Worm (Caenorhabditis elegans) whole organism, dauer: ENCODE data around the gene ipla-2.

ENCODE experiments used
- unc-62 ChIP-seq: sonication (generic microtip); optimal IDR thresholded peaks from 2 replicates; lab custom pipeline; 2017; ENCODE audit warnings: missing biosample characterization, missing genetic modification reagents, missing genetic modification characterization

Gene ipla-2

DNA sequence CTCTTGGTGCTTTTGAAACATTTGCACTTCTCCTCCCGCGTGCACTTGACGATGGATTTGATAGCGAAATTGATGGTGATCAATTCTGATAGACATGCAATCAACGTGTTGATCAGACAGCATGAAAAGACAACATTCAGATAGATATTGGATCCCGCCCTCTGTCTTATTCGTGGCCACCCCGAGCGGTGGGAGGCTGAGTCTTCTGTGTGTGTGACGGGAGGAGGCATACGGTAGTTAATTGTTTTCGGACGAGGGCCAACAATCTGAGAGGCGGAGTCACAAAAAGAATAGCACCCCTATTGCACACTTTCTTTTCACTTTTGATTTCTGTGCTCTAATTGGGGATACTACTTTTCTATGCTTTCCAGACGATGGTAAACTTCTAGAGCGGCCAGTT lies 8.1 kb upstream of the ipla-2 start:
- TF ChIP-seq unc-62 (GFP tag; lab: Kevin White, UChicago), result no peak

DNA sequence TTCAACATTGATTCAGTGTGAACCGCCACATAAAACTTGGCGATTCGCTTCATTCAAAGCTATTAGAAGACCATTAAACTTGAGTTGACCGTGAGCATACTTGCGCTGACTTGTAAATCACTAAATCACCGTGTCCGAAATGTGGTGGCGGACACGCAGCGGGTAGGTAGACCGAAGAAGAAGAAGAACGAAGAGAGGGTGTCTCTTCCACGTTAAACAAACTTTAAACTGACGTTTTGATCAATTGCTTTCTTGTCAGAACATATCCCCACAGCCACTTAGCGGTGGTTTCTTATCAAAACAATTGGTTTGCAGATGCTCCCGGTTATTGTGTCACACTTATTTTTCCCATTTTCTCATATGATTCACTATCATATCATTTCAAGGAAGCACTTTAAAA lies 5.7 kb upstream of the ipla-2 start:
- TF ChIP-seq unc-62 (GFP tag; lab: Kevin White, UChicago), result no peak

DNA sequence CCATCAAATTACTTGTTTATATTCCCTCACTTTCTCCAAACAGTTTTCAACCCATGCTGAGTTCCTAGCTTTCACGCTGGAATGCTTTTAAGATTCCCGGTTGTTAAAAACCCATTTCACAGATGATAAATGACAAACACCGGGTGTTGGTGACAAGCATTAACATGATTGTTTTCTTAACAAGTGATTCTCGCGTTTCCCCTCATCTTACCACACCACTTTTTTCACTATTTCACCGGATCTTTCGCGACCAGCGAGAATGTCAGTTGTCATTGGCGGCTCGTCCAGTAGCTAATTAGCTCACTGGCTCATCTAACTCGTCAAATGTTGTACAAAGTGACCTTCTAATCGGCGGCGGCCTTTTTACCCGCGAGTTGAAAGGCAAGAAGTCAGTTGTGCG lies 4.3 kb upstream of the ipla-2 start:
- TF ChIP-seq unc-62 (GFP tag; lab: Kevin White, UChicago), result no peak

DNA sequence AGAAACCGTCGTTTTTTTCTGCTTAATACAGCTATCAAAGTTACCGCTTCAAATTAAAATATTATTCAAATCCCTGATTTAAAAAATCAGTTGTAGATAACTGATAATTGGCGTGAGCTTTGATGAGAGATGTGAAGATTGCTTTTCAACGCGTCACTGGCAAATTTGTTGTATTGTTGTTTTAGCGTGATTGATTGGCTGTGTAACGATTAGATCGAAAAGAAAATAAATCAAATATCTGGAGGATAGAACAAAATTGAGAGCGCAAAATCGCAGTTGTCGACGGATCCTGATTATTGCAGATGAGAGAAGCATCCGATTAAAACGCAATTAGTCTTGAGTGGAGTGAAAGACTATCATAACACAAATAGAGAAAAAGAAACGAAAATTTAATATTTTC lies 3.0 kb upstream of the ipla-2 start:
- TF ChIP-seq unc-62 (GFP tag; lab: Kevin White, UChicago), result no peak

DNA sequence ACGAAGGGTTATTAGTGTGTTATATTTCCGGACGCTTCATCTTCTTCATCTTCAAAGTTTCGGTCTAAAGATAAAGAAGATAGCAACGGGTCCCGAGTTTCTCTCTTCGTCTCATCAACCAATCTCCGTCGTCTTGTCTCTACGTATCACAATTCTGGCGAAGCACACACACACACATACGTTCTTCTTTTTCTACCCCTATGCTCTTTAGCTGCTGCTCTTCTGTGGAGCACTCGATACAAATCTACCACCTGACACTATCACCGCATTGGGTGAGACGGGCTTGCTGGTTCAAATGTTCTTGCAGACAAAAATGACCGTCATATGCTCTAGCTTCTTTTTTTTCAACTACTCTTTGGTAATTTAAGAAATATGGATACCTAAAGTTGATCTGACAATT lies 5.5 kb downstream of the ipla-2 start:
- TF ChIP-seq unc-62 (GFP tag; lab: Kevin White, UChicago), result no peak

DNA sequence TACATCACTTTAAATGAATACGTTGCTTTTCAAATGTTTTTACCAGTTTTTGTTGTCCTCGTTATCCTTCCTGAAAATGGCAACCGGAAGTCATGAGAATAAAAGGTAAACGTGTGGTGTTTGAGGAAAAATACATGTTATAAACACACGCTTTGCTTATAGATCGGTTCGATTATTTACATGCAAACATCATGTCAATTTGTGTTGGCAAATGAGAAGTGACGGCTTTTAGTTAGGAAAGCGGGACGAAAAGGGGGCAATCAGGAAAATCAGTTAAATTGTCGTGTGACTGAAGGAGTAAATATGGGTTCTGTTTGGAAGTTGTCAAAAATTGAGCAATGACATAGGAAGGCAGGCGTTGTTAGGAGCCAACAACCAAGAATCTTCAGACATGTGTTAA lies 6.6 kb downstream of the ipla-2 start, which contains the start of gene rrc-1:
Gene rrc-1 (minus strand): TSS at position 74 of the 400 bp plus-strand sequence.
- TF ChIP-seq unc-62 (GFP tag; lab: Kevin White, UChicago), result no peak

DNA sequence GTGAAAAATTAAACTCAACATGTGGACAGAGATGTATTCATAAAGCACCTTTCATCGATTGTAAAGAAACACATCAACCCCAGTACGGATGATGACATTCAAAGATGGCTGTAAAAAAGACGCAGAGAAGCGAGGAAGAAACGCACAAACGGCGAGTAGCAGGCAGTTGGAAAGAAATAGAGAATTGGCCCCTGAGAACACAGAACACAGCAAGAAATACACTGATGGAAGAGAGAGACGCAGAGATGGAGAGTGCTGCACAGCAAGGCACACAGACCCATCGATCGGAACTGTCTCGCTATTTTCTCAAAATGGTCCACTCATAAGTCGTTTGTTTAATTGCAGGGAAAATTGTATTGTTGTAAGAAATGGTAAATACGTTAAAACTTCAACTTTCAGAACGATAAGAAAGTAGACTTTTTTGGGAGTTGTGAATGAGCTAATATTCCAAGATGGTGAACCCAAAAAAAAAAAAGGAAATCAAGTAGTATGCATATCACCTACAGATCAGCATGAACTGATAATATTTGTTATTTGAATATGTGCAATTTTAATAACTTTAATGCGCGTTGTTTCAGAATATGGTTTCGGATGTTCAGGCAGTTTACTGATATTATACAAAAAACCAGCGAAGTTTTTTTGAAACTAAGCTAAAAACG lies 15.1 kb downstream of the ipla-2 start:
- TF ChIP-seq unc-62 (GFP tag; lab: Kevin White, UChicago), result no peak

DNA sequence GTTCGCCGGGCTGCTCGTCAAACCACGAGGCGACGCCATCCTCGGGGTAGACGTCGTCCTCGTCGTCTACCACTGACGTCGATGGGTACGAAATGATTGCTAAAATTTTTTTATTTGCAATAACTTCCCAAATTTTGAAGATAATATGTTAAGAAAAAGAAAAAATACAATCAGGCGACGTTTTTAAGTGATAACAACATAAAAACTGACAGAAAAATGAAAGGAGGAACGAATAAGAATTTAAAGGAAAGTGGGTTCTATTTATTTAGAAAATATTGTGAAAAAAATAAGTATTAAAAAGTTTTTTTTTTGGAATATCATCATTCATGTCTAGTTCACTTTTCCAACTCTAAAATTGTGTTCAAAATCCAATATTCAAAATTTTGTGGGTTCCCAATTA lies 15.7 kb downstream of the ipla-2 start, which contains the start of gene dpy-22:
Gene dpy-22 (minus strand): TSS at position 101 of the 400 bp plus-strand sequence.
- no peak for TF ChIP-seq unc-62 (GFP tag; lab: Kevin White, UChicago)

DNA sequence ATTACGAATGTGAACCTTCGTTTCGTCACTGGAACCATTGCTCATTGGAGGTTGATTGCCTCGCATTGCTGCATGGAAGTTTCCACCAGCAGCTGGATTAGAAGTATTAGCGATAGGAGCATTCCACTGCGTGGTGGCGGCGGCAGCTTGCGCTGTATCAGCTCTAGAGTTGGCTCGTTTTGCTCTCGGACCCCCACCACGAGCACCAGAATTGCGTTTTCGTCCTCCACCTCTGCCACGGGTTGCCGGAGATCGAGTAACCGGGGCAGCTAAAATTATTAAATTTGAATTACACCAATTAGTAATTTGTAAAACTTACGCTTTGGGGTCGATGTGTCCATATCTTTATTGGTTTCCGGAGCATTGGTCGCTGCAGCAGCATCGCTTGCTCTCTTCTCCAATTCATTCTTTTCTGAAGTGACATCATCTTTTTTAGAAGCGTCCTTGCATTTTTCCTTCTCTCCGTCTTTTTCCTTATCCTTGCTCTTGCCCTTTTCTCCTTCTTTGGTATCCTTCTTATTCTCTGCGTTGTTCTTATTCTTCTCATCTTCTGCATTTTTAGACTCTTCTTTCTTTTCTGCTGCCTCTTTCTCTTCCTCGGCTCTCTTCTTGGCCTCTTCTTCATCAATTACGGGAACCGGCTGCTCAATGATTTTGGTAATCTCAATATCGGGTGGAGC lies 23.6 kb downstream of the ipla-2 start:
- TF ChIP-seq unc-62 (GFP tag; lab: Kevin White, UChicago), result no peak

DNA sequence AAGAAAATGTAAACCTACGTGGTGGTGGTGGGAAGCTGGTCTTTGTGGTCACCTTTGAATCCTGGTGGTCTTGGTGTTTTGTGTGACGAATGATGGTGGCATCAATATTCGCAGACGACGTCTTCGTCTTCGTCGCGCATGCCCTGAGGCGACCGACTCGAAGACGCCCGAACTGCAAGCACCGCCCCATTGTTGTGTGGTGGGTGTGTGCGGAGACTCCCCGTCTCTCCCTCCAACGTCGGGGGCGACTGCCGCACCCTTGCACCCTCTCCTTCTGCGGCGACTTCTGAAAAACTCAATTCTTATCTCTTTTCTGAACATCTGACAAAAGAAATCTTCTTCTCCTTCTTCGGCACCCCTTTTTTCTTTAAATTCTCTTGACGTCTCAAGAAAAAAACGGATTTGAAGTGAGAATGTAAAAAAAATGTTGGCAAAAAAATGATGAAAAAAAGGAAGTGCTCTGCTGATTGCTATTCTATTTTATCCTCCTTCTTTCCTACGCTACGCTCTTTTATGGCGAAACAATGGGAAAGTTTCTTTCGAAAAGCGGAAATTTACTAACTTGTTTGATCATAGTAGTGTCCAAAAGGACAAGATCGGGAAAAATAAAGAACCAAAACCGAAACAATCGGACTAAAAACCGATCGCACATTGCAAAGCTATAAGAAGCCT lies 30.3 kb downstream of the ipla-2 start, which contains the start of gene lgc-47:
Gene lgc-47 (minus strand): TSS at position 286 of the 672 bp plus-strand sequence.
- TF ChIP-seq unc-62 (GFP tag; lab: Kevin White, UChicago), result no peak

DNA sequence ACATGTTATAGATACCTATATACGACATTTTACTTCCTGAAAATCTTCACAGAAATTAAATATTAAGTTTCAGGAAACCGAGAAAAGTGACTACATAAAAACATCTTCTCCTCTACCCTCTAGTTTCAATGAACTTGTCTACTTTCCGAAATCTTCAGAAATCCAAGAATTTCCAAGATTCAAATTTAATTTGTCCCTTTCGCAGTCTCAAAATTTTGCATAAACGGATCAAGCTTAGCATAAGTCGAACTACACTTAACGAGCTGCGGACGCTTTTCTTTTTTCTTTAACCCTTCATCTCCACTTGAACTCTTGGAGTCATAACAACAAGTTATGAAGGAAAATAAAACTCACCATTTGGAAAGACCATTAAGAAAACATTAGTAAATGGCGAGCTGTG lies 32.4 kb downstream of the ipla-2 start:
- no peak for TF ChIP-seq unc-62 (GFP tag; lab: Kevin White, UChicago)

DNA sequence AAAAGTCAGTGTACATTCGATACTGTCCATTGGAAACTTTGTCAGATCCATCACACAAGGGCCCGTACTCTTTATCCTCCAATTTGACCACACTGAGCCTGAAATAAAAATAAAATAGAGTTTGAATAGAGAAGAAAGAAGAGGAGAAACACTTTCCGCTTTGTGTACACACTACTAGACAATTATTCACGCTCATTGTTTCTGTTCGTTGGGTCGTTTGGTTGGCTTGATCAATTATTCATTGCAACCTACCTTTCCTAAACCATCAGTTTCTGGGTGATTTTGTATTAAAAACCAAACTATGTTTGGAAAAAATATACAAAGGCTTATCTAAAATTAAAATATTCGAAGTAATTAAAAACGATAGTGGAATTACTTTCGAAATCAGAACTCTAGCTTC lies 33.1 kb downstream of the ipla-2 start:
- no peak for TF ChIP-seq unc-62 (GFP tag; lab: Kevin White, UChicago)

DNA sequence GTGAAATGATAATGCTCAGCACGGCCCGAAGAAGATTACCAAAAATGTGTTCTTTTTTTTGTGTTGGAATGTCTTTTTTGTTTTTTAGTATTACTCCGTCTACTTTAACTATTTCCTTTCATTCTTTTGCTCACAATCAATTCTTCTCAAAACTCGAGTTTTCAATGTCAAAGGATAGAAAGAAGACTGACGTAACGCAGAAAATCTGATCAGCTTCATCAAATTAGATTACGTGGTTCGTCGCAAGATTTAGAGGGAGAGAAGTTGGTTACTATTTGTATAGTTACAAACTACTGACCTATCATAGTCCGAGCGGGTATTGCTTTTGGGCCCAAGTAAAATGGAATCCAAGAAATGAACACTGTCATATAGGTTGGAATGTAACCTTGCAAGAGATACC lies 34.2 kb downstream of the ipla-2 start:
- TF ChIP-seq unc-62 (GFP tag; lab: Kevin White, UChicago), result no peak

DNA sequence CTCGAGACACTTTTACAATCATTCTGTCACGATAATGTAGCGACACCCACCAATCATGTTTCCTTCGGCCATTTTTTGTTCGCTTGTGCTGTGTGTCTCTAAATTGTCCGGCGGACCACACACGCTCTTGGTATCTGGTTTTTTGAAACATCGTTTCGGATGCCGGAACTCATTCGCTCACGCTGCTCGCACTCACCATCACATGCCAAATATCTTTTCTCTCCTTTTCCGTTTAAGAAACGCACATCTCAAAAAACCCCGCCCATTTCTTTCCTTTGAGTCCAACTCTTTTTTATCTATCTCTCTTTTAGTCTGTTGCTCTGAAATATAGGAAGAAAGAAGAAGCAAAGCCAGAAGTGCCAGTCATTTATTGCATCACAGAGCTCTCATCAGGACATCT lies 39.3 kb downstream of the ipla-2 start, which contains the start of gene F36G3.3:
Gene F36G3.3 (plus strand): TSS at position 306 of the 400 bp plus-strand sequence.
- TF ChIP-seq unc-62 (GFP tag; lab: Kevin White, UChicago), result no peak

DNA sequence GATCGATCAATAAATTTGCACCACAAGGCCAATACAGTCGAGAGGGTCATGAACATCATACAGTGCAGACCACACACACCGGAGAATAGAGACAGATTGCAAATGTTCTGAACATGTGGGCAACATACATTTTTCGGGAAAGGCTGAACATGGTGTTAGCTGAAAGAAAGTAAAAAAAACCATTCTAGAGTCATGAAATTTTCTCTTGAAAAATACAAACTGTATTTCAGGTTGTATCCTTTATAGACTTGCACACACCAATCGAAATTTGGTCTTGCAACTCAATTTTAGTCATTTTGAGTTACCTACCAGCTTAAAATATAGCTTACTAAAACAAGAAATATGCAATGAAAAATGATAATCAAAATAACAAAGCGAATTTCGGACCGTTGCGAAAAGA lies 41.8 kb downstream of the ipla-2 start:
- no peak for TF ChIP-seq unc-62 (GFP tag; lab: Kevin White, UChicago)

DNA sequence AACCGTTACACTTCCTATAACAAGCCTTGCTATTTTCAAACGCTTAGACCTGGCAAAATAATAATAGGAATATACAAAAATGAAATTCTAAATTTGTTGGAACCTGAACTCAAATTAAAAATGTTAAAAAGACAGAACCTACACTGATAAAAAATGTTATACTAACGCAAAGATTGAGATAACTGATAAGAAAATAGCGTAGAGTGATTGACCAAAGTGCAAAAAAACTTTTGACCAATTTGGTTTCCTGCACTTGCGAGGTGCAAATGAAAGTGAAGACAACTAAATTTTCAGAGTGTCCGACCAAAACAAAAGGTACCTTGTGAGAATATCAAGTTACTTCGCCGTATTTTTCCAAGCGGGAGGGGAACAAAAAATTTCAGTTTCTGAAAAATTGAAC lies 42.3 kb downstream of the ipla-2 start:
- no peak for TF ChIP-seq unc-62 (GFP tag; lab: Kevin White, UChicago)
